Fruit fly (Drosophila melanogaster) Kc167 (cell line): ENCODE results near the gene CG13086.

ENCODE experiments used
- Myc ChIP-seq: fragments of >200 bp; optimal IDR thresholded peaks from 2 replicates; lab custom pipeline; 2017; ENCODE audit warnings: missing external identifiers
- Sin3A ChIP-seq: fragments of >200 bp; optimal IDR thresholded peaks from 2 replicates; lab custom pipeline; 2018; ENCODE audit warnings: missing external identifiers
- h ChIP-seq: fragments of >200 bp; optimal IDR thresholded peaks from 3 replicates; lab custom pipeline; 2018; ENCODE audit warnings: missing external identifiers
- insv ChIP-seq: fragments of >200 bp; optimal IDR thresholded peaks from 3 replicates; lab custom pipeline; 2018; ENCODE audit warnings: missing external identifiers
- psq ChIP-seq: fragments of >200 bp; optimal IDR thresholded peaks from 2 replicates; lab custom pipeline; 2017; ENCODE audit warnings: missing external identifiers
- ttk ChIP-seq: sonication (Bioruptor generic); optimal IDR thresholded peaks from 2 replicates; lab custom pipeline; 2017; ENCODE audit warnings: missing external identifiers

DNA sequence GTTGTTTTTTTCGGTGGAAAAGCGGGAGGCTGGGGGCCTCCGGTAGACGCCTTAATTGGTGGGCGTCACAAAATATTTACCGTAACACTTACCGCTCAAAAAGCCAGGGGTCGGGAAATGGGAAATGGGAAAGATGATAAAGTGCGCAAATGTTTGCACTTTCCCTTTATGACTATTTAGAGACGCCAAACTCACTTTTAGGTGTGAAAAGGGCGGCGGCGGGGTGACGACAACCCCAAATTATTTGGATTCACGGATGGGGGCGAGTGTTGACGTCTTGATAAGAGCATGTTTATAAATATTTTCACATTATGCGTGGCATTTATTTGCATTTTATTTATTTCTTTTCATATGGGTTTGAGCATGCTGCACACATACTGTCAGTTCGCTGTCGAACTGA lies 5.9 kb downstream of the CG13086 start, which contains the start of gene CG17349:
- TF ChIP-seq psq (lab: Kevin White, UChicago) (no peak), Sin3A (lab: Kevin White, UChicago) (no peak), ttk (lab: Kevin White, UChicago) (no peak), h (no peak), Myc (no peak), insv (lab: Kevin White, UChicago) (no peak)
